Comparison of ENCODE assay signal across 5 worm cellular contexts in the genomic region with DNA sequence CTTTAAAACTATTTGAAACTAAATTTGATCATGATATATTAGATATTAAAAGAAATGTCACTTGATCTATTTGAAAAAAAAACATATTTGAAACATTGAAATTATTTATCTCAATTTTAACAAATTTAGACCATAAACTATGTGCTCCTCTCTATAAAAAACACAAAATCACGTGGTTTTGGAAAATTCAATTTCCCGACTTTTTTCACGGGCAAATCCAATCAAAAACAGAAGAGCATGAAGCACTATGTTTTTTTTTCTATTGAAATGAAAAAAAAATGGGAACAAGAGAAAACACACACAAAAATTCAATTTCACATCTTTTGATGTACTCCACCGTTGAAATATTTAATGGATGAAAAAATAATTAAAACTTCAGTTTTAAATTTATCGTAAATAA.
TF ChIP-seq lines count a peak whose summit lies in the region.

No protein-coding gene starts in this region.

TF ChIP-seq in whole organism, L1 larva, 84 proteins besides CTCF, POLR2A, EP300 and RAD21:
- TF ChIP-seq nhr-71 (tag; optimal IDR thresholded peaks at IDR 0.05; lab: Kevin White, UChicago) (peak; percentile 26), fkh-10 (GFP tag; optimal IDR thresholded peaks at IDR 0.05; lab: Kevin White, UChicago) (peak; percentile 73), pax-3 (tag; optimal IDR thresholded peaks at IDR 0.05; lab: Kevin White, UChicago) (no peak), lin-14 (GFP tag; optimal IDR thresholded peaks at IDR 0.05; lab: Kevin White, UChicago) (peak; percentile 68), lsy-2 (tag; optimal IDR thresholded peaks at IDR 0.05; lab: Kevin White, UChicago) (peak in 1 of 2 experiments; percentile 15)

TF ChIP-seq in whole organism, L3 larva, 47 proteins besides CTCF, POLR2A, EP300 and RAD21:
- TF ChIP-seq fkh-10 (GFP tag; optimal IDR thresholded peaks at IDR 0.05; lab: Kevin White, UChicago) = peak; percentile 52
- TF ChIP-seq mdl-1 (tag; optimal IDR thresholded peaks at IDR 0.05; lab: Kevin White, UChicago) = no peak

TF ChIP-seq in whole organism, L4 larva, 104 proteins besides CTCF, POLR2A, EP300 and RAD21:
- TF ChIP-seq lsy-2 (tag; optimal IDR thresholded peaks at IDR 0.05; lab: Kevin White, UChicago) (peak in 1 of 2 experiments; percentile 14), ctbp-1 (GFP tag; IDR thresholded peaks at IDR 0.05; lab: Robert Waterston, UW) (0 out of 2 replicates have a peak, but pooled peaks have one; percentile 22), fkh-10 (GFP tag; optimal IDR thresholded peaks at IDR 0.05; lab: Kevin White, UChicago) (peak; percentile 51), ces-1 (GFP tag; optimal IDR thresholded peaks at IDR 0.05; lab: Kevin White, UChicago) (peak; percentile 63), madf-5 (GFP tag; IDR thresholded peaks at IDR 0.05; lab: Robert Waterston, UW) (no peak)

TF ChIP-seq in whole organism, late embryonic, 69 proteins besides CTCF, POLR2A, EP300 and RAD21:
- TF ChIP-seq unc-42 (tag; optimal IDR thresholded peaks at IDR 0.05; lab: Kevin White, UChicago) (peak; percentile 72), sdc-2 (tag; optimal IDR thresholded peaks at IDR 0.05; lab: Kevin White, UChicago) (no peak)

TF ChIP-seq in whole organism, mixed stage, embryonic, 35 proteins besides CTCF, POLR2A, EP300 and RAD21:
- peak; percentile 44 for TF ChIP-seq ces-1 (GFP tag; optimal IDR thresholded peaks at IDR 0.05; lab: Kevin White, UChicago)
- no peak for TF ChIP-seq mep-1 (tag; optimal IDR thresholded peaks at IDR 0.05; lab: Kevin White, UChicago)
- TF ChIP-seq blmp-1 (tag; optimal IDR thresholded peaks at IDR 0.05; lab: Kevin White, UChicago) = no peak
- no peak for TF ChIP-seq ztf-11 (tag; optimal IDR thresholded peaks at IDR 0.05; lab: Kevin White, UChicago)
- TF ChIP-seq sem-2 (GFP tag; optimal IDR thresholded peaks at IDR 0.05; lab: Kevin White, UChicago) = no peak
